Worm (Caenorhabditis elegans) whole organism, mixed stage, embryonic: Measurements from ENCODE around the gene F10E9.11.

Source experiments
- bed-3 ChIP-seq: fragments of 200-800 bp; sonication (Bioruptor generic); optimal IDR thresholded peaks from 3 replicates; lab custom pipeline; 2018; ENCODE audit warnings: mild to moderate bottlenecking, missing genetic modification characterization, moderate library complexity, missing compliant biosample characterization
- blmp-1 ChIP-seq: fragments of 150-350 bp; optimal IDR thresholded peaks from 2 replicates; lab custom pipeline; 2014; ENCODE audit warnings: missing biosample characterization, missing genetic modification characterization
- ceh-39 ChIP-seq: fragments of 150-350 bp; optimal IDR thresholded peaks from 2 replicates; lab custom pipeline; 2014; ENCODE audit warnings: missing biosample characterization, missing genetic modification characterization
- ceh-43 ChIP-seq: fragments of 200-800 bp; sonication (Bioruptor generic); optimal IDR thresholded peaks from 2 replicates; lab custom pipeline; 2018; ENCODE audit warnings: mild to moderate bottlenecking, missing genetic modification characterization, moderate library complexity, missing compliant biosample characterization
- ceh-83 ChIP-seq: fragments of 200-800 bp; sonication (Bioruptor generic); optimal IDR thresholded peaks from 2 replicates; lab custom pipeline; 2018; ENCODE audit warnings: mild to moderate bottlenecking, missing genetic modification characterization, missing compliant biosample characterization
- ces-1 ChIP-seq: fragments of 150-350 bp; optimal IDR thresholded peaks from 2 replicates; lab custom pipeline; 2014; ENCODE audit warnings: missing biosample characterization, missing genetic modification reagents, missing genetic modification characterization
- cnd-1 ChIP-seq: fragments of 200-800 bp; sonication (Bioruptor generic); optimal IDR thresholded peaks from 2 replicates; lab custom pipeline; 2018; ENCODE audit warnings: mild to moderate bottlenecking, missing genetic modification characterization, missing compliant biosample characterization
- drap-1 ChIP-seq: fragments of 200-800 bp; sonication (Bioruptor generic); optimal IDR thresholded peaks from 3 replicates; lab custom pipeline; 2018; ENCODE audit warnings: mild to moderate bottlenecking, missing genetic modification characterization, missing compliant biosample characterization
- flh-1 ChIP-seq: fragments of 200-800 bp; sonication (Bioruptor generic); optimal IDR thresholded peaks from 2 replicates; lab custom pipeline; 2018; ENCODE audit warnings: mild to moderate bottlenecking, missing genetic modification characterization, moderate library complexity, missing compliant biosample characterization
- ham-2 ChIP-seq: fragments of 200-800 bp; sonication (Bioruptor generic); optimal IDR thresholded peaks from 2 replicates; lab custom pipeline; 2018; ENCODE audit warnings: mild to moderate bottlenecking, missing genetic modification characterization, missing compliant biosample characterization
- hlh-1 ChIP-seq: fragments of 150-350 bp; optimal IDR thresholded peaks from 2 replicates; lab custom pipeline; 2014; ENCODE audit warnings: missing biosample characterization, missing genetic modification reagents, missing genetic modification characterization
- lin-13 ChIP-seq: fragments of 150-350 bp; optimal IDR thresholded peaks from 2 replicates; lab custom pipeline; 2014; ENCODE audit warnings: missing biosample characterization, missing genetic modification characterization
- lin-32 ChIP-seq: fragments of 200-800 bp; sonication (Bioruptor generic); optimal IDR thresholded peaks from 2 replicates; lab custom pipeline; 2018; ENCODE audit warnings: mild to moderate bottlenecking, missing genetic modification characterization, missing compliant biosample characterization
- lsy-2 ChIP-seq: fragments of 150-350 bp; optimal IDR thresholded peaks from 2 replicates; lab custom pipeline; 2014; ENCODE audit warnings: missing biosample characterization, missing genetic modification characterization
- mab-5 ChIP-seq: fragments of 150-350 bp; optimal IDR thresholded peaks from 2 replicates; lab custom pipeline; 2014; ENCODE audit warnings: missing biosample characterization, missing genetic modification characterization
- mep-1 ChIP-seq: fragments of 150-350 bp; optimal IDR thresholded peaks from 2 replicates; lab custom pipeline; 2017; ENCODE audit warnings: missing biosample characterization, missing genetic modification reagents, missing genetic modification characterization, inconsistent platforms
- mls-2 ChIP-seq: sonication (generic microtip); optimal IDR thresholded peaks from 2 replicates; lab custom pipeline; 2016; ENCODE audit warnings: mild to moderate bottlenecking, missing genetic modification characterization, moderate library complexity, missing compliant biosample characterization
- nhr-12 ChIP-seq: fragments of 150-350 bp; optimal IDR thresholded peaks from 2 replicates; lab custom pipeline; 2014; ENCODE audit warnings: missing biosample characterization, missing genetic modification characterization
- nhr-237 ChIP-seq: fragments of 150-350 bp; optimal IDR thresholded peaks from 2 replicates; lab custom pipeline; 2014; ENCODE audit warnings: missing biosample characterization, missing genetic modification characterization
- nhr-28 ChIP-seq: fragments of 150-350 bp; optimal IDR thresholded peaks from 2 replicates; lab custom pipeline; 2014; ENCODE audit warnings: missing biosample characterization, missing genetic modification characterization
- nhr-76 ChIP-seq: sonication (generic microtip); optimal IDR thresholded peaks from 2 replicates; lab custom pipeline; 2017; ENCODE audit warnings: missing biosample characterization, missing genetic modification characterization
- sem-2 ChIP-seq: fragments of 200-800 bp; sonication (Bioruptor generic); optimal IDR thresholded peaks from 2 replicates; lab custom pipeline; 2018; ENCODE audit warnings: mild to moderate bottlenecking, missing genetic modification characterization, missing compliant biosample characterization
- snpc-4 ChIP-seq: fragments of 150-350 bp; optimal IDR thresholded peaks from 2 replicates; lab custom pipeline; 2014; ENCODE audit warnings: missing biosample characterization, missing genetic modification characterization
- sptf-1 ChIP-seq: sonication (generic microtip); optimal IDR thresholded peaks from 2 replicates; lab custom pipeline; 2017; ENCODE audit warnings: mild to moderate bottlenecking, missing genetic modification characterization, moderate library complexity, missing compliant biosample characterization
- tbx-8 ChIP-seq: fragments of 200-800 bp; sonication (Bioruptor generic); optimal IDR thresholded peaks from 2 replicates; lab custom pipeline; 2018; ENCODE audit warnings: mild to moderate bottlenecking, missing genetic modification characterization, moderate library complexity, missing compliant biosample characterization
- unc-120 ChIP-seq: sonication (generic microtip); optimal IDR thresholded peaks from 2 replicates; lab custom pipeline; 2017; ENCODE audit warnings: missing genetic modification characterization, missing compliant biosample characterization; ENCODE audit not compliant: poor library complexity, severe bottlenecking
- unc-39 ChIP-seq: fragments of 150-350 bp; optimal IDR thresholded peaks from 2 replicates; lab custom pipeline; 2014; ENCODE audit warnings: missing biosample characterization, missing genetic modification characterization
- unc-62 ChIP-seq: fragments of 150-350 bp; optimal IDR thresholded peaks from 2 replicates; lab custom pipeline; 2014; ENCODE audit warnings: missing biosample characterization, missing genetic modification reagents, missing genetic modification characterization
- ztf-11 ChIP-seq: fragments of 150-350 bp; optimal IDR thresholded peaks from 2 replicates; lab custom pipeline; 2014; ENCODE audit warnings: missing biosample characterization, missing genetic modification characterization

The F10E9.11 gene

DNA sequence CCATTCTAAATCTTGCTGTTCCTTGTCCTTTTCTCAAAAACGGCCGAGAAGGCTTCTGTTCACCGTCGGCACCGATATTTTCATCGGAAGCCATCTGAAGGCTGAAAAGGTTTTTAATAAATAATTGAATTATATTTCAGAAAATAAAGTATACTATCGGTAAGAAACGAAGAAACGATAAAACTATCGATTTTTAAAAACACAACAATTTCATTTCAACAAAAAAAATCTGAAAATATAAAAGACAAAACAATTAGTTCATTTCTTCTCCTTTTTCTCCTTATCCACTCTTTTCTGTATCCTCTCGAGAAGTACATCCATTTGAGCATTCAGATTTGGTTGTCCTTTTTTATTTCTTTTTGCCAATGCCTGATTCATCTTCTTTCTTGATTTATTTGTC lies 572 bp downstream of the F10E9.11 start, which contains the start of gene sas-4:
sas-4 (minus strand) TSS at position 101 of the 400 bp plus-strand sequence.
- TF ChIP-seq nhr-76 (tag; lab: Kevin White, UChicago) (no peak), ceh-43 (GFP tag; lab: Kevin White, UChicago) (no peak), drap-1 (GFP tag; lab: Kevin White, UChicago) (no peak), ham-2 (GFP tag; lab: Kevin White, UChicago) (no peak), ceh-39 (tag; lab: Kevin White, UChicago) (no peak), tbx-8 (GFP tag; lab: Kevin White, UChicago) (no peak)

DNA sequence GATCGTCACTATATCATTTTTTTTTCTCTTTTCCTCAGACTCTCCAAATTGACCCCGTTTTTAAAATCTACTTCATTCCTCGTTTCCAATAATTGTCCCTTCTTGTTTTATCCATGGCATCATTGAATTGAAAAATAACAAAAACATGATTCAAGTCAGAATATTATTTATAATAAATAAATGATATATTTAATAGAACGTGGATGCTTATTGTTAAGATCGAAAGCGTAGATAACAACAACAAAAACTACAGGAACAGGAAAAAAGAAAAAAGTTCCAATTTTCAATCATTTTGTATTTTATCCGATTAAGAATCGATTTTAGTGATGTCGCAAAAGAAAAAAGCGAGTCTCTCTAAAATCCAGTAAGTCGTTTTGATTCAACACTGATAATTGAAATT lies 6.7 kb downstream of the F10E9.11 start, which contains the start of gene F10E9.2:
F10E9.2 (plus strand) TSS at position 301 of the 400 bp plus-strand sequence.
- TF ChIP-seq flh-1: no peak
- TF ChIP-seq sptf-1 (tag; lab: Kevin White, UChicago): no peak
- no peak for TF ChIP-seq nhr-237 (tag; lab: Kevin White, UChicago)
- TF ChIP-seq mab-5 (tag; lab: Kevin White, UChicago): no peak
- no peak for TF ChIP-seq ceh-39 (tag; lab: Kevin White, UChicago)
- TF ChIP-seq ztf-11: no peak
- TF ChIP-seq ces-1 (GFP tag; lab: Kevin White, UChicago): no peak
- TF ChIP-seq unc-120 (tag; lab: Kevin White, UChicago): no peak
- TF ChIP-seq sem-2: no peak
- TF ChIP-seq drap-1 (GFP tag; lab: Kevin White, UChicago): no peak
- no peak for TF ChIP-seq unc-62 (GFP tag; lab: Kevin White, UChicago)
- no peak for TF ChIP-seq cnd-1 (tag; lab: Kevin White, UChicago)
- no peak for TF ChIP-seq lin-13 (tag; lab: Kevin White, UChicago)
- TF ChIP-seq mls-2 (tag; lab: Kevin White, UChicago): no peak
- no peak for TF ChIP-seq ceh-83 (GFP tag; lab: Kevin White, UChicago)

DNA sequence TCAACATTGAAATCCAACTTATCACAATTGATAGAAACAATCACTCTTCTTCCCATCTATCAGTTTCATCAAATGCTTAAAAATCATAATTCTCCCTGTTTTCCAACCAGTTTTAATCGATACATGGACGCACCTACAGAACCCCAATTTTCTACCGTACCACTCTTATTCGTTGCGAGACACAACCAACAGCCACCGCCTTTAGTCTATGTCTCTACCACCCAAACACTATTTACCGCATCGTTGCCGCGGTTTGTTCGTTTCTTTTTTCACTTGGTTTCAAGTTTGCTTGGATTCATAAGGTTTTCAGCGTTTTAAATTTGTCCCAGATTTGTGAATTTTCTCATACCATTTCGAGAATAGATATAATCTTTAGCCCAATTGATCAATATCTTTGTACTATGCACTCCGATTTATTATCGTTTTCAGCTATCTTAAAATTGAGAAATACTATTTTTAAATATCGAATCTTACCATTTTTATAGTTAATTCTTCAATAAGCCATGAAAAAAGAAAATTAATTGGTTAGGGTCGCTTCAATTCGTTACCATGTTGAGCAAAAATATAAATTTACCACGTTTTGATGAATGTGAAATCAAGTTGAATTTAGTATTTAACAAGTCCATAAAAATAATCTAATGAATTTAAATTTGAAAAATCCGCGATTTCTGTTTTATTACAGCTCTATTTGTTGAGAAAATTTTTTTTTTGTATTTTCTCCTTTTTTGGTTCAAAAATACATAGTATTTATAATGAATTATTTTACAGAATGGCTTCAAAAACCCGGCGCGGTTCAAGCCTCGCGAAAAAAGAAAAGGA lies 8.6 kb downstream of the F10E9.11 start, which contains the start of gene F10E9.3:
F10E9.3 (plus strand) TSS at position 769 of the 819 bp plus-strand sequence.
- TF ChIP-seq ceh-43 (GFP tag; lab: Kevin White, UChicago): no peak
- TF ChIP-seq drap-1 (GFP tag; lab: Kevin White, UChicago): no peak
- TF ChIP-seq ceh-39 (tag; lab: Kevin White, UChicago): peak; percentile 34
- TF ChIP-seq tbx-8 (GFP tag; lab: Kevin White, UChicago): no peak
- no peak for TF ChIP-seq unc-62 (GFP tag; lab: Kevin White, UChicago)
- no peak for TF ChIP-seq cnd-1 (tag; lab: Kevin White, UChicago)
- no peak for TF ChIP-seq nhr-76 (tag; lab: Kevin White, UChicago)
- TF ChIP-seq lsy-2 (tag; lab: Kevin White, UChicago): peak; percentile 93
- peak; percentile 39 for TF ChIP-seq hlh-1 (tag; lab: Kevin White, UChicago)
- peak; percentile 8 for TF ChIP-seq ces-1 (GFP tag; lab: Kevin White, UChicago)
- peak; percentile 49 for TF ChIP-seq mep-1 (tag; lab: Kevin White, UChicago)
- TF ChIP-seq bed-3: no peak
- TF ChIP-seq, all 35 proteins: peak for 5

DNA sequence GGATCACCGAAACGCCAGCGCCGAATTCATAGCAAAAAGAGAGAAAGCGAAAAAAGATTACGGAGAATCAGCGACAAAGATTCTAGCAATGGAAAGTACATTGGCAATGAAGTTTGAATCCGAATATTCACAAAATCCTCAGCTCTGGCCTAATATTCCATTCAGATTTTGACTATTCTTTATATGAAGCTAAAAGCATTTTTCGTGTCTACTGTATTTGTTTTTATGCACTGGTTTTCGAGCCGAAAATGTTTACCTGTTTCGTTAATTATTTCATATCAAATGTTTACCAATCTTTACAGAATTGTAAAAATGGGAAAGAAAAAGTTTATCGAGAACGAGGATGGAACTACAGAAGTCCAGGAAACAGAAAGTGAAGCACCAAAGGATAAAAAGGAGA lies 10.8 kb downstream of the F10E9.11 start, which contains the start of gene F10E9.4:
F10E9.4 (plus strand) TSS at position 301 of the 400 bp plus-strand sequence.
- no peak for TF ChIP-seq blmp-1 (tag; lab: Kevin White, UChicago)
- no peak for TF ChIP-seq mls-2 (tag; lab: Kevin White, UChicago)
- no peak for TF ChIP-seq mab-5 (tag; lab: Kevin White, UChicago)
- no peak for TF ChIP-seq ces-1 (GFP tag; lab: Kevin White, UChicago)
- TF ChIP-seq ceh-83 (GFP tag; lab: Kevin White, UChicago): no peak
- TF ChIP-seq unc-39 (tag; lab: Kevin White, UChicago): no peak
- TF ChIP-seq sptf-1 (tag; lab: Kevin White, UChicago): no peak
- TF ChIP-seq nhr-12: no peak
- TF ChIP-seq nhr-28 (tag; lab: Kevin White, UChicago): no peak
- no peak for TF ChIP-seq snpc-4
- no peak for TF ChIP-seq lsy-2 (tag; lab: Kevin White, UChicago)
- TF ChIP-seq nhr-76 (tag; lab: Kevin White, UChicago): no peak
- no peak for TF ChIP-seq lin-13 (tag; lab: Kevin White, UChicago)
- TF ChIP-seq lin-32 (GFP tag; lab: Kevin White, UChicago): no peak
- no peak for TF ChIP-seq tbx-8 (GFP tag; lab: Kevin White, UChicago)
